Fruit fly (Drosophila melanogaster) whole organism, embryonic: ENCODE measurements around the gene CG11251.

Experiments used
- ATbp ChIP-seq: fragments of 200-800 bp; sonication (Bioruptor generic); optimal IDR thresholded peaks from 2 replicates; lab custom pipeline; 2017; ENCODE audit warnings: missing biosample characterization, mild to moderate bottlenecking, missing genetic modification characterization, missing genetic modification reagents
- Ada2b ChIP-seq: fragments of 200-800 bp; sonication (Bioruptor generic); IDR thresholded peaks from 2 replicates; pipeline ENCODE4 v1.3.6; 2022; ENCODE audit warnings: missing biosample characterization, missing genetic modification characterization
- Atf3 ChIP-seq: fragments of 200-800 bp; sonication (Bioruptor generic); optimal IDR thresholded peaks from 3 replicates; lab custom pipeline; 2016; ENCODE audit warnings: missing biosample characterization, missing genetic modification characterization
- CG10366 ChIP-seq: fragments of 200-800 bp; sonication (Bioruptor generic); IDR thresholded peaks from 2 replicates; pipeline ENCODE4 v1.3.6; 2022; ENCODE audit warnings: missing biosample characterization, missing genetic modification characterization
- CG11093 ChIP-seq: fragments of 200-800 bp; sonication (Bioruptor generic); IDR thresholded peaks from 3 replicates; pipeline ENCODE4 v1.3.6; 2022; ENCODE audit warnings: missing biosample characterization, missing genetic modification characterization
- CG1233 ChIP-seq: fragments of 200-800 bp; sonication (Bioruptor generic); optimal IDR thresholded peaks from 4 replicates; lab custom pipeline; 2018; ENCODE audit warnings: missing biosample characterization, mild to moderate bottlenecking, missing genetic modification characterization
- CG14050 ChIP-seq: fragments of 200-800 bp; sonication (Bioruptor generic); IDR thresholded peaks from 3 replicates; pipeline ENCODE4 v1.3.6; 2022; ENCODE audit warnings: missing biosample characterization, missing genetic modification characterization
- CG16779 ChIP-seq: fragments of 200-800 bp; sonication (Bioruptor generic); IDR thresholded peaks from 2 replicates; pipeline ENCODE4 v1.3.6; 2022; ENCODE audit warnings: missing biosample characterization, missing genetic modification characterization
- CG17186 ChIP-seq: fragments of 200-800 bp; sonication (Bioruptor generic); optimal IDR thresholded peaks from 3 replicates; lab custom pipeline; 2017; ENCODE audit warnings: missing biosample characterization, missing genetic modification reagents, missing genetic modification characterization
- CG17359 ChIP-seq: fragments of 200-800 bp; sonication (Bioruptor generic); optimal IDR thresholded peaks from 3 replicates; lab custom pipeline; 2018; ENCODE audit warnings: missing biosample characterization, mild to moderate bottlenecking, missing genetic modification characterization, moderate library complexity
- CG17829 ChIP-seq: fragments of 200-800 bp; optimal IDR thresholded peaks from 2 replicates; lab custom pipeline; 2019; ENCODE audit warnings: missing biosample characterization, mild to moderate bottlenecking, missing genetic modification characterization, moderate library complexity
- CG17912 ChIP-seq: fragments of 200-800 bp; sonication (Bioruptor generic); optimal IDR thresholded peaks from 2 replicates; lab custom pipeline; 2018; ENCODE audit warnings: missing biosample characterization, mild to moderate bottlenecking, missing genetic modification characterization
- CG18619 ChIP-seq: fragments of 200-800 bp; sonication (Bioruptor generic); optimal IDR thresholded peaks from 3 replicates; lab custom pipeline; 2017; ENCODE audit warnings: missing biosample characterization, mild to moderate bottlenecking, missing genetic modification characterization
- CG2875 ChIP-seq: fragments of 200-800 bp; sonication (Bioruptor generic); optimal IDR thresholded peaks from 2 replicates; lab custom pipeline; 2017; ENCODE audit warnings: missing biosample characterization, mild to moderate bottlenecking, missing genetic modification characterization, missing genetic modification reagents
- CG31388 ChIP-seq: fragments of 200-800 bp; sonication (Bioruptor generic); optimal IDR thresholded peaks from 2 replicates; lab custom pipeline; 2016; ENCODE audit warnings: missing biosample characterization, missing genetic modification characterization
- CG32772 ChIP-seq: fragments of 200-800 bp; sonication (Bioruptor generic); IDR thresholded peaks from 2 replicates; pipeline ENCODE4 v1.3.6; 2022; ENCODE audit warnings: missing biosample characterization, missing genetic modification characterization
- CG33213 ChIP-seq: fragments of 200-800 bp; sonication (Bioruptor generic); optimal IDR thresholded peaks from 3 replicates; lab custom pipeline; 2016; ENCODE audit warnings: missing biosample characterization, missing genetic modification characterization
- CG34376 ChIP-seq: fragments of 200-800 bp; sonication (Bioruptor generic); optimal IDR thresholded peaks from 2 replicates; lab custom pipeline; 2018; ENCODE audit warnings: missing biosample characterization, mild to moderate bottlenecking, missing genetic modification characterization
- CG6272 ChIP-seq: fragments of 200-800 bp; sonication (Bioruptor generic); IDR thresholded peaks from 2 replicates; pipeline ENCODE4 v1.3.6; 2022; ENCODE audit warnings: missing biosample characterization, missing genetic modification characterization
- CG7786 ChIP-seq: fragments of 200-800 bp; sonication (Bioruptor generic); optimal IDR thresholded peaks from 2 replicates; lab custom pipeline; 2016; ENCODE audit warnings: missing biosample characterization, missing genetic modification characterization
- CG9932 ChIP-seq: fragments of 200-800 bp; sonication (Bioruptor generic); IDR thresholded peaks from 2 replicates; pipeline ENCODE4 v1.3.6; 2022; ENCODE audit warnings: missing biosample characterization, missing genetic modification characterization
- Deaf1 ChIP-seq: fragments of 200-800 bp; optimal IDR thresholded peaks from 3 replicates; lab custom pipeline; 2019; ENCODE audit warnings: missing biosample characterization, mild to moderate bottlenecking, missing genetic modification characterization, moderate library complexity
- Gsc ChIP-seq: fragments of 200-800 bp; sonication (Bioruptor generic); IDR thresholded peaks from 2 replicates; pipeline ENCODE4 v1.3.6; 2022; ENCODE audit warnings: missing biosample characterization, missing genetic modification characterization
- Gug ChIP-seq: fragments of 200-800 bp; sonication (Bioruptor generic); IDR thresholded peaks from 4 replicates; pipeline ENCODE4 v1.3.6; 2022; ENCODE audit warnings: missing biosample characterization, missing genetic modification characterization
- NFAT ChIP-seq: fragments of 200-800 bp; sonication (Bioruptor generic); IDR thresholded peaks from 2 replicates; pipeline ENCODE4 v1.3.6; 2022; ENCODE audit warnings: missing biosample characterization, missing genetic modification characterization
- Oli ChIP-seq: fragments of 200-800 bp; sonication (Bioruptor generic); optimal IDR thresholded peaks from 2 replicates; lab custom pipeline; 2018; ENCODE audit warnings: missing biosample characterization, mild to moderate bottlenecking, missing genetic modification characterization, moderate library complexity
- Opbp ChIP-seq: fragments of 200-800 bp; sonication (Bioruptor generic); IDR thresholded peaks from 3 replicates; pipeline ENCODE4 v1.3.6; 2022; ENCODE audit warnings: missing biosample characterization, missing genetic modification characterization; ENCODE audit not compliant: partially characterized antibody
- Pdp1 ChIP-seq, 2 experiments: fragments of 200-800 bp; sonication (Bioruptor generic); optimal IDR thresholded peaks; 3 replicates each; lab custom pipeline; 2016; ENCODE audit warnings: missing biosample characterization in 2 of 2, missing genetic modification characterization in 2 of 2, mild to moderate bottlenecking in 1 of 2, moderate library complexity in 1 of 2
- Taf1 ChIP-seq: fragments of 200-800 bp; sonication (Bioruptor generic); IDR thresholded peaks from 2 replicates; pipeline ENCODE4 v1.3.6; 2022; ENCODE audit warnings: missing biosample characterization, missing genetic modification characterization
- Tbp ChIP-seq: fragments of >200 bp; optimal IDR thresholded peaks from 2 replicates; lab custom pipeline; 2018; ENCODE audit warnings: missing biosample characterization, missing genetic modification characterization
- ara ChIP-seq: fragments of 200-800 bp; sonication (Bioruptor generic); IDR thresholded peaks from 2 replicates; pipeline ENCODE4 v1.3.6; 2022; ENCODE audit warnings: missing biosample characterization, missing genetic modification characterization
- bcd ChIP-seq: fragments of 200-800 bp; sonication (Bioruptor generic); optimal IDR thresholded peaks from 2 replicates; lab custom pipeline; 2017; ENCODE audit warnings: missing biosample characterization, mild to moderate bottlenecking, missing genetic modification characterization
- bowl ChIP-seq: fragments of 200-800 bp; sonication (Bioruptor generic); IDR thresholded peaks from 2 replicates; pipeline ENCODE4 v1.3.6; 2022; ENCODE audit warnings: missing biosample characterization, missing genetic modification characterization
- cato ChIP-seq: fragments of 200-800 bp; sonication (Bioruptor generic); optimal IDR thresholded peaks from 2 replicates; lab custom pipeline; 2016; ENCODE audit warnings: missing biosample characterization, missing genetic modification characterization, borderline replicate concordance
- eve ChIP-seq, 2 experiments: fragments of >200 bp; optimal IDR thresholded peaks; 2 replicates each; lab custom pipeline; 2017; ENCODE audit warnings: missing biosample characterization in 2 of 2, missing genetic modification characterization in 2 of 2
- exex ChIP-seq: fragments of 200-800 bp; sonication (Bioruptor generic); optimal IDR thresholded peaks from 4 replicates; lab custom pipeline; 2018; ENCODE audit warnings: missing biosample characterization, mild to moderate bottlenecking, missing genetic modification characterization, moderate library complexity
- gce ChIP-seq: fragments of 200-800 bp; sonication (Bioruptor generic); IDR thresholded peaks from 3 replicates; pipeline ENCODE4 v1.3.6; 2022; ENCODE audit warnings: missing biosample characterization, missing genetic modification characterization
- grn ChIP-seq: fragments of 200-800 bp; sonication (Bioruptor generic); optimal IDR thresholded peaks from 3 replicates; lab custom pipeline; 2017; ENCODE audit warnings: missing biosample characterization, missing genetic modification characterization
- hbn ChIP-seq: fragments of 200-800 bp; sonication (Bioruptor generic); IDR thresholded peaks from 2 replicates; pipeline ENCODE4 v1.3.6; 2022; ENCODE audit warnings: missing biosample characterization, missing genetic modification characterization; ENCODE audit not compliant: partially characterized antibody
- her ChIP-seq: fragments of 200-800 bp; sonication (Bioruptor generic); optimal IDR thresholded peaks from 2 replicates; lab custom pipeline; 2016; ENCODE audit warnings: missing biosample characterization, missing genetic modification characterization
- hkb ChIP-seq, 2 experiments: fragments of 200-800 bp in 1 of 2; fragments of >200 bp in 1 of 2; sonication (Bioruptor generic) in 1 of 2; IDR thresholded peaks in 1 of 2; optimal IDR thresholded peaks in 1 of 2; 2 replicates each; pipeline versions ENCODE4 v1.3.6 to Lab custom; 2017 to 2022; ENCODE audit warnings: missing biosample characterization in 1 of 2, missing genetic modification characterization in 1 of 2
- lbe ChIP-seq: fragments of 200-800 bp; sonication (Bioruptor generic); optimal IDR thresholded peaks from 2 replicates; lab custom pipeline; 2016; ENCODE audit warnings: missing biosample characterization, mild to moderate bottlenecking, missing genetic modification characterization
- nerfin-2 ChIP-seq: fragments of 200-800 bp; sonication (Bioruptor generic); IDR thresholded peaks from 2 replicates; pipeline ENCODE4 v1.3.6; 2022; ENCODE audit warnings: missing biosample characterization, missing genetic modification characterization; ENCODE audit not compliant: partially characterized antibody
- oc ChIP-seq: fragments of 200-800 bp; sonication (Bioruptor generic); optimal IDR thresholded peaks from 2 replicates; lab custom pipeline; 2018; ENCODE audit warnings: missing biosample characterization, mild to moderate bottlenecking, missing genetic modification characterization, moderate library complexity
- phol ChIP-seq: fragments of 200-800 bp; sonication (Bioruptor generic); optimal IDR thresholded peaks from 3 replicates; lab custom pipeline; 2018; ENCODE audit warnings: missing biosample characterization, mild to moderate bottlenecking, missing genetic modification characterization, moderate library complexity
- pzg ChIP-seq: fragments of 200-800 bp; sonication (Bioruptor generic); optimal IDR thresholded peaks from 3 replicates; lab custom pipeline; 2018; ENCODE audit warnings: missing biosample characterization, mild to moderate bottlenecking, missing genetic modification characterization, moderate library complexity
- run ChIP-seq: fragments of 200-800 bp; sonication (Bioruptor generic); optimal IDR thresholded peaks from 3 replicates; lab custom pipeline; 2018; ENCODE audit warnings: missing biosample characterization, mild to moderate bottlenecking, missing genetic modification characterization
- sob ChIP-seq: fragments of 200-800 bp; sonication (Bioruptor generic); IDR thresholded peaks from 2 replicates; pipeline ENCODE4 v1.3.6; 2022; ENCODE audit warnings: missing biosample characterization, missing genetic modification characterization
- sqz ChIP-seq: fragments of 200-800 bp; sonication (Bioruptor generic); optimal IDR thresholded peaks from 3 replicates; lab custom pipeline; 2018; ENCODE audit warnings: missing biosample characterization, mild to moderate bottlenecking, missing genetic modification characterization
- sug ChIP-seq: fragments of 200-800 bp; optimal IDR thresholded peaks from 2 replicates; lab custom pipeline; 2019; ENCODE audit warnings: missing biosample characterization, mild to moderate bottlenecking, missing genetic modification characterization, moderate library complexity
- tna ChIP-seq: fragments of 200-800 bp; sonication (Bioruptor generic); IDR thresholded peaks from 2 replicates; pipeline ENCODE4 v1.3.6; 2022; ENCODE audit warnings: missing biosample characterization, missing genetic modification characterization; ENCODE audit not compliant: partially characterized antibody
- tx ChIP-seq: fragments of 200-800 bp; sonication (Bioruptor generic); optimal IDR thresholded peaks from 2 replicates; lab custom pipeline; 2016; ENCODE audit warnings: missing biosample characterization, missing genetic modification characterization

The CG11251 gene

DNA sequence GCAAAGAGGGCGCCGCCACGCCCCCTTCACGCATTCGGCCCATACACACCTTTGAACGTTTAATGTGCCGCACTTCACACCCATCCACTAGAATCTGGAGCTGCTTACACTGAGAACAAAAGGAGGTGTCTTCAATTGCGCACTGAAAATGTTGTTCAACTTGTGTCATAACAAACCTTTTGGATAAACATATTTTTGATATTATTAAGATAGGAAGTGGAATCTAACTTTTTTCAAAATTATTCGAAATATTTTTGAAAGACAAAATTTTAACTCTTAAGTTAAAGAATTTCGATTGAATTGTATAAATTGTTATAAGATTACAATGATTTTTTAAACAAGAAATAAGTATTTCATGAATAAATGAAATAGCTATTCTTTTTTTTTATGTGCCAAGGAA is 21.5 kb downstream of the CG11251 start (continued):
- TF ChIP-seq sqz (GFP tag; lab: Kevin White, UChicago): no peak
- no peak for TF ChIP-seq sob (GFP tag; lab: Robert Waterston, UW)
- peak; percentile 3 for TF ChIP-seq bcd
- TF ChIP-seq NFAT (GFP tag; lab: Robert Waterston, UW): no peak
- no peak for TF ChIP-seq her (GFP tag; lab: Kevin White, UChicago)
- TF ChIP-seq Taf1 (GFP tag; lab: Robert Waterston, UW): no peak
- TF ChIP-seq Deaf1 (tag; lab: Kevin White, UChicago): no peak
- TF ChIP-seq lbe (GFP tag; lab: Kevin White, UChicago): no peak
- TF ChIP-seq CG6272 (GFP tag; lab: Robert Waterston, UW): no peak
- TF ChIP-seq CG33213 (GFP tag; lab: Kevin White, UChicago): no peak
- no peak for TF ChIP-seq grn (GFP tag; lab: Kevin White, UChicago)
- no peak for TF ChIP-seq sug (tag; lab: Kevin White, UChicago)
- no peak for TF ChIP-seq CG17186 (GFP tag; lab: Kevin White, UChicago)
- no peak for TF ChIP-seq ara (GFP tag; lab: Robert Waterston, UW)
- no peak for TF ChIP-seq CG10366 (GFP tag; lab: Robert Waterston, UW)
- no peak for TF ChIP-seq gce (GFP tag; lab: Robert Waterston, UW)
- peak; percentile 50 for TF ChIP-seq CG17829 (tag; lab: Kevin White, UChicago)
- TF ChIP-seq phol: peak; percentile 63
- TF ChIP-seq oc (tag; lab: Kevin White, UChicago): no peak
- peak; percentile 14 for TF ChIP-seq CG18619 (GFP tag; lab: Kevin White, UChicago)
- no peak for TF ChIP-seq CG14050 (GFP tag; lab: Robert Waterston, UW)
- TF ChIP-seq Atf3 (GFP tag; lab: Kevin White, UChicago): peak; percentile 13
- TF ChIP-seq tx (GFP tag; lab: Kevin White, UChicago): no peak
- TF ChIP-seq run (tag; lab: Kevin White, UChicago): no peak
- no peak for TF ChIP-seq bowl (GFP tag; lab: Robert Waterston, UW)
- TF ChIP-seq Tbp (GFP tag; lab: Kevin White, UChicago): no peak
- no peak for TF ChIP-seq CG34376
- TF ChIP-seq exex (tag; lab: Kevin White, UChicago): no peak
- no peak for TF ChIP-seq CG7786
- no peak for TF ChIP-seq CG9932
- no peak for TF ChIP-seq tna (GFP tag; lab: Robert Waterston, UW)
- no peak for TF ChIP-seq CG16779 (GFP tag; lab: Robert Waterston, UW)
- TF ChIP-seq CG2875 (GFP tag; lab: Kevin White, UChicago): no peak
- no peak for TF ChIP-seq hkb (optimal IDR thresholded peaks at IDR 0.05; lab: Kevin White, UChicago)
- no peak for TF ChIP-seq hkb (GFP tag; IDR thresholded peaks at IDR 0.05; lab: Robert Waterston, UW)
- no peak for TF ChIP-seq Ada2b (GFP tag; lab: Robert Waterston, UW)
- TF ChIP-seq CG17359 (tag; lab: Kevin White, UChicago): no peak
- TF ChIP-seq CG31388 (GFP tag; lab: Kevin White, UChicago): no peak
- peak; percentile 25 for TF ChIP-seq CG1233 (GFP tag; lab: Kevin White, UChicago)
- TF ChIP-seq CG11093 (GFP tag; lab: Robert Waterston, UW): no peak
- no peak for TF ChIP-seq hbn
- no peak for TF ChIP-seq nerfin-2 (GFP tag; lab: Robert Waterston, UW)
- no peak for TF ChIP-seq ATbp
- TF ChIP-seq Oli (tag; lab: Kevin White, UChicago): peak; percentile 21
- TF ChIP-seq CG17912 (GFP tag; lab: Kevin White, UChicago): no peak
- TF ChIP-seq pzg: no peak
- TF ChIP-seq cato: no peak
- TF ChIP-seq Gsc (GFP tag; lab: Robert Waterston, UW): no peak
- no peak for TF ChIP-seq CG32772
- no peak for TF ChIP-seq Gug (GFP tag; lab: Robert Waterston, UW)
- peak in 1 of 2 experiments; percentile 13 for TF ChIP-seq Pdp1 (GFP tag; optimal IDR thresholded peaks at IDR 0.05; lab: Kevin White, UChicago)
- no peak for TF ChIP-seq eve (GFP tag; optimal IDR thresholded peaks at IDR 0.05; lab: Kevin White, UChicago)
- no peak for TF ChIP-seq Opbp (GFP tag; lab: Robert Waterston, UW)
